Worm (Caenorhabditis elegans): ENCODE measurements around the gene Y16B4A.2.

DNA sequence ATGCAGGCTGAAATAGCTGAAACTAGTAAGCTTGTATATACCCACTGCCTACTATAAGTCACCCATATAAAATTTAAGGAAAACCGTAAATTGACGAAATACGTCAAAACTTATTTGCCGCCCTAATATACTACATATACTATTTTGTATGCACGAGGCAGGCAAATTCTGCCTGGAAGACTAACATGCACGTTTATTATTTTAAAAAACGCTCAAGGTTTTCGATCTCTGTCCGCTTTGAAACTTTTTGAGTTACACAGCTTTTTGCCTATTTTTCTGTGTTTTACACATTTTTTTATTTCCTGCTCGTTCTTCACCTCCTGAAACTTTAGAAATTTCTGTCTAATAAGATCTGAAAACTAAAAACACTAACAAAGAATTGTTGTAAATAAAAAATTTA, 28.4 kb downstream of the Y16B4A.2 start:
- TF ChIP-seq ztf-11 (tag; optimal IDR thresholded peaks at IDR 0.05) (no peak), nhr-77 (tag; optimal IDR thresholded peaks at IDR 0.05) (no peak), elt-3 (tag; optimal IDR thresholded peaks at IDR 0.05) (no peak), aly-2 (tag; optimal IDR thresholded peaks at IDR 0.05) (no peak), ceh-82 (tag; optimal IDR thresholded peaks at IDR 0.05) (no peak), unc-62 (GFP tag; optimal IDR thresholded peaks at IDR 0.05) (no peak), sma-9 (GFP tag; optimal IDR thresholded peaks at IDR 0.05) (no peak), sma-9 (tag; optimal IDR thresholded peaks at IDR 0.05) (no peak), nhr-10 (tag; optimal IDR thresholded peaks at IDR 0.05) (no peak), mbf-1 (tag; optimal IDR thresholded peaks at IDR 0.05) (no peak), ama-1 (optimal IDR thresholded peaks at IDR 0.05) (peak; percentile 21), snpc-4 (tag; optimal IDR thresholded peaks at IDR 0.05) (no peak), lsy-2 (tag; optimal IDR thresholded peaks at IDR 0.05) (peak in 1 of 2 experiments; percentile 34)
